Fruit fly (Drosophila melanogaster) whole organism, embryonic: Measurements from ENCODE around the gene Pop5.
A peak's percentile ranks its signal among the peaks of the same experiment; 100 is the strongest.

ENCODE experiments used
- Adf1 ChIP-seq: fragments of 200-800 bp; sonication (Bioruptor generic); IDR thresholded peaks from 2 replicates; pipeline ENCODE4 v1.3.6; 2022; ENCODE audit warnings: missing biosample characterization, missing genetic modification characterization
- Awh ChIP-seq: fragments of 200-800 bp; sonication (Bioruptor generic); IDR thresholded peaks from 2 replicates; pipeline ENCODE4, ENCODE4 v1.3.6; 2022; ENCODE audit warnings: missing biosample characterization, missing genetic modification characterization
- CG11695 ChIP-seq: fragments of 200-800 bp; sonication (Bioruptor generic); IDR thresholded peaks from 3 replicates; pipeline ENCODE4 v1.3.6; 2022; ENCODE audit warnings: missing biosample characterization, missing genetic modification characterization
- CG11723 ChIP-seq: fragments of 200-800 bp; sonication (Bioruptor generic); optimal IDR thresholded peaks from 2 replicates; lab custom pipeline; 2017; ENCODE audit warnings: missing biosample characterization, mild to moderate bottlenecking, missing genetic modification characterization
- CG12071 ChIP-seq: fragments of 200-800 bp; sonication (Bioruptor generic); optimal IDR thresholded peaks from 3 replicates; lab custom pipeline; 2018; ENCODE audit warnings: missing biosample characterization, mild to moderate bottlenecking, missing genetic modification characterization
- CG12155 ChIP-seq: fragments of 200-800 bp; sonication (Bioruptor generic); optimal IDR thresholded peaks from 3 replicates; lab custom pipeline; 2016; ENCODE audit warnings: missing biosample characterization, missing genetic modification characterization
- CG13287 ChIP-seq: fragments of 200-800 bp; sonication (Bioruptor generic); IDR thresholded peaks from 2 replicates; pipeline ENCODE4 v1.3.6; 2022; ENCODE audit warnings: missing biosample characterization, missing genetic modification characterization; ENCODE audit not compliant: partially characterized antibody
- CG13296 ChIP-seq: fragments of 200-800 bp; sonication (Bioruptor generic); optimal IDR thresholded peaks from 3 replicates; lab custom pipeline; 2018; ENCODE audit warnings: missing biosample characterization, mild to moderate bottlenecking, missing genetic modification characterization
- CG13775 ChIP-seq: fragments of 200-800 bp; sonication (Bioruptor generic); optimal IDR thresholded peaks from 3 replicates; lab custom pipeline; 2017; ENCODE audit warnings: missing biosample characterization, mild to moderate bottlenecking, missing genetic modification characterization
- CG13894 ChIP-seq: fragments of 200-800 bp; sonication (Bioruptor generic); optimal IDR thresholded peaks from 3 replicates; lab custom pipeline; 2018; ENCODE audit warnings: missing biosample characterization, mild to moderate bottlenecking, missing genetic modification characterization, moderate library complexity
- CG14667 ChIP-seq: fragments of 200-800 bp; sonication (Bioruptor generic); IDR thresholded peaks from 2 replicates; pipeline ENCODE4 v1.3.6; 2022; ENCODE audit warnings: missing biosample characterization, missing genetic modification characterization
- CG17328 ChIP-seq: fragments of 200-800 bp; sonication (Bioruptor generic); IDR thresholded peaks from 2 replicates; pipeline ENCODE4 v1.3.6; 2022; ENCODE audit warnings: missing biosample characterization, missing genetic modification characterization
- CG17612 ChIP-seq: fragments of 200-800 bp; sonication (Bioruptor generic); IDR thresholded peaks from 2 replicates; pipeline ENCODE4 v1.3.6; 2022; ENCODE audit warnings: missing biosample characterization, missing genetic modification characterization
- CG18011 ChIP-seq: fragments of 200-800 bp; sonication (Bioruptor generic); optimal IDR thresholded peaks from 2 replicates; lab custom pipeline; 2017; ENCODE audit warnings: missing biosample characterization, missing genetic modification characterization, mild to moderate bottlenecking, moderate library complexity, missing genotype
- CG2202 ChIP-seq: fragments of 200-800 bp; sonication (Bioruptor generic); optimal IDR thresholded peaks from 2 replicates; lab custom pipeline; 2018; ENCODE audit warnings: missing biosample characterization, mild to moderate bottlenecking, missing genetic modification characterization
- CG30403 ChIP-seq: fragments of 200-800 bp; sonication (Bioruptor generic); optimal IDR thresholded peaks from 3 replicates; lab custom pipeline; 2016; ENCODE audit warnings: missing biosample characterization, missing genetic modification characterization
- CG4328 ChIP-seq: fragments of 200-800 bp; sonication (Bioruptor generic); optimal IDR thresholded peaks from 3 replicates; lab custom pipeline; 2017; ENCODE audit warnings: missing biosample characterization, missing genetic modification reagents, missing genetic modification characterization
- CG4404 ChIP-seq: fragments of 200-800 bp; sonication (Bioruptor generic); IDR thresholded peaks from 2 replicates; pipeline ENCODE4 v1.3.6; 2022; ENCODE audit warnings: missing biosample characterization, missing genetic modification characterization
- CG6654 ChIP-seq: fragments of 200-800 bp; sonication (Bioruptor generic); optimal IDR thresholded peaks from 2 replicates; lab custom pipeline; 2017; ENCODE audit warnings: missing biosample characterization, mild to moderate bottlenecking, missing genetic modification characterization
- CHES-1-like ChIP-seq: fragments of 200-800 bp; sonication (Bioruptor generic); optimal IDR thresholded peaks from 2 replicates; lab custom pipeline; 2016; ENCODE audit warnings: missing biosample characterization, missing genetic modification characterization
- Dek ChIP-seq: fragments of 200-800 bp; sonication (Bioruptor generic); optimal IDR thresholded peaks from 3 replicates; lab custom pipeline; 2019; ENCODE audit warnings: missing biosample characterization, mild to moderate bottlenecking, missing genetic modification characterization, moderate library complexity
- Fer1 ChIP-seq: fragments of 200-800 bp; sonication (Bioruptor generic); optimal IDR thresholded peaks from 2 replicates; lab custom pipeline; 2017; ENCODE audit warnings: missing biosample characterization, mild to moderate bottlenecking, missing genetic modification characterization
- Fer3 ChIP-seq: fragments of 200-800 bp; sonication (Bioruptor generic); optimal IDR thresholded peaks from 2 replicates; lab custom pipeline; 2018; ENCODE audit warnings: missing biosample characterization, mild to moderate bottlenecking, missing genetic modification characterization, moderate library complexity
- Hr39 ChIP-seq: fragments of >200 bp; optimal IDR thresholded peaks from 2 replicates; lab custom pipeline; 2017
- Nf-YA ChIP-seq: fragments of 200-800 bp; sonication (Bioruptor generic); IDR thresholded peaks from 2 replicates; pipeline ENCODE4 v1.3.6; 2022; ENCODE audit warnings: missing biosample characterization, missing genetic modification characterization
- Pdp1 ChIP-seq, 2 experiments: fragments of 200-800 bp; sonication (Bioruptor generic); optimal IDR thresholded peaks; 3 replicates each; lab custom pipeline; 2016; ENCODE audit warnings: missing biosample characterization in 2 of 2, missing genetic modification characterization in 2 of 2, mild to moderate bottlenecking in 1 of 2, moderate library complexity in 1 of 2
- Scr ChIP-seq: fragments of 200-800 bp; sonication (Bioruptor generic); IDR thresholded peaks from 2 replicates; pipeline ENCODE4 v1.3.6; 2022; ENCODE audit warnings: missing biosample characterization, missing genetic modification characterization; ENCODE audit not compliant: partially characterized antibody
- Sry-β ChIP-seq: fragments of 200-800 bp; sonication (Bioruptor generic); optimal IDR thresholded peaks from 2 replicates; lab custom pipeline; 2018; ENCODE audit warnings: missing biosample characterization, mild to moderate bottlenecking, missing genetic modification characterization, moderate library complexity
- Taf1 ChIP-seq: fragments of 200-800 bp; sonication (Bioruptor generic); IDR thresholded peaks from 2 replicates; pipeline ENCODE4 v1.3.6; 2022; ENCODE audit warnings: missing biosample characterization, missing genetic modification characterization
- Usf ChIP-seq: fragments of 200-800 bp; sonication (Bioruptor generic); optimal IDR thresholded peaks from 2 replicates; lab custom pipeline; 2017; ENCODE audit warnings: missing genotype, missing biosample characterization, missing genetic modification characterization
- ato ChIP-seq: fragments of 200-800 bp; sonication (Bioruptor generic); IDR thresholded peaks from 2 replicates; pipeline ENCODE4 v1.3.6; 2022; ENCODE audit warnings: missing biosample characterization, missing genetic modification characterization; ENCODE audit not compliant: partially characterized antibody
- az2 ChIP-seq: fragments of 200-800 bp; sonication (Bioruptor generic); optimal IDR thresholded peaks from 3 replicates; lab custom pipeline; 2016; ENCODE audit warnings: missing biosample characterization, missing genetic modification characterization
- chif ChIP-seq, 2 experiments: fragments of 200-800 bp; sonication (Bioruptor generic); optimal IDR thresholded peaks; 3 replicates each; lab custom pipeline; 2016; ENCODE audit warnings: missing biosample characterization in 2 of 2, missing genetic modification characterization in 2 of 2
- crp ChIP-seq, 2 experiments: fragments of 200-800 bp; sonication (Bioruptor generic); optimal IDR thresholded peaks; 2 replicates in 1 of 2; 3 replicates in 1 of 2; lab custom pipeline; 2017; ENCODE audit warnings: missing biosample characterization in 2 of 2, missing genetic modification characterization in 2 of 2, mild to moderate bottlenecking in 1 of 2, moderate library complexity in 1 of 2
- cwo ChIP-seq: fragments of 200-800 bp; sonication (Bioruptor generic); optimal IDR thresholded peaks from 3 replicates; lab custom pipeline; 2017; ENCODE audit warnings: missing biosample characterization, missing genetic modification characterization, mild to moderate bottlenecking, moderate library complexity, missing genetic modification reagents
- dmrt99B ChIP-seq: fragments of 200-800 bp; sonication (Bioruptor generic); optimal IDR thresholded peaks from 2 replicates; lab custom pipeline; 2018; ENCODE audit warnings: missing biosample characterization, mild to moderate bottlenecking, missing genetic modification characterization, moderate library complexity
- ems ChIP-seq: fragments of 200-800 bp; sonication (Bioruptor generic); optimal IDR thresholded peaks from 3 replicates; lab custom pipeline; 2016; ENCODE audit warnings: missing biosample characterization, missing genetic modification characterization
- en ChIP-seq: fragments of 200-800 bp; sonication (Bioruptor generic); optimal IDR thresholded peaks from 2 replicates; lab custom pipeline; 2016; ENCODE audit warnings: missing biosample characterization, missing genetic modification characterization
- fd96Cb ChIP-seq: fragments of 200-800 bp; sonication (Bioruptor generic); optimal IDR thresholded peaks from 2 replicates; lab custom pipeline; 2018; ENCODE audit warnings: missing biosample characterization, mild to moderate bottlenecking, missing genetic modification characterization, moderate library complexity
- maf-S ChIP-seq: fragments of 200-800 bp; sonication (Bioruptor generic); optimal IDR thresholded peaks from 2 replicates; lab custom pipeline; 2016; ENCODE audit warnings: missing biosample characterization, missing genetic modification characterization
- mam ChIP-seq: fragments of 200-800 bp; sonication (Bioruptor generic); optimal IDR thresholded peaks from 3 replicates; lab custom pipeline; 2016; ENCODE audit warnings: missing biosample characterization, missing genetic modification characterization
- nau ChIP-seq: fragments of 200-800 bp; sonication (Bioruptor generic); optimal IDR thresholded peaks from 3 replicates; lab custom pipeline; 2017; ENCODE audit warnings: missing biosample characterization, mild to moderate bottlenecking, missing genetic modification characterization, missing genetic modification reagents
- nerfin-2 ChIP-seq: fragments of 200-800 bp; sonication (Bioruptor generic); IDR thresholded peaks from 2 replicates; pipeline ENCODE4 v1.3.6; 2022; ENCODE audit warnings: missing biosample characterization, missing genetic modification characterization; ENCODE audit not compliant: partially characterized antibody
- nmo ChIP-seq: fragments of 200-800 bp; sonication (Bioruptor generic); optimal IDR thresholded peaks from 2 replicates; lab custom pipeline; 2018; ENCODE audit warnings: missing biosample characterization, mild to moderate bottlenecking, missing genetic modification characterization, moderate library complexity
- psq ChIP-seq: fragments of 200-800 bp; sonication (Bioruptor generic); optimal IDR thresholded peaks from 2 replicates; lab custom pipeline; 2017; ENCODE audit warnings: missing biosample characterization, missing genetic modification characterization
- shn ChIP-seq: fragments of 200-800 bp; sonication (Bioruptor generic); optimal IDR thresholded peaks from 3 replicates; lab custom pipeline; 2016; ENCODE audit warnings: missing biosample characterization, missing genetic modification characterization
- slbo ChIP-seq: fragments of 200-800 bp; sonication (Bioruptor generic); IDR thresholded peaks from 2 replicates; pipeline ENCODE4 v1.3.6; 2022; ENCODE audit warnings: missing biosample characterization, missing genetic modification characterization
- sna ChIP-seq: fragments of 200-800 bp; sonication (Bioruptor generic); IDR thresholded peaks from 2 replicates; pipeline ENCODE4 v1.3.6; 2022; ENCODE audit warnings: missing biosample characterization, missing genetic modification characterization; ENCODE audit not compliant: partially characterized antibody
- vvl ChIP-seq: fragments of 200-800 bp; sonication (Bioruptor generic); IDR thresholded peaks from 2 replicates; pipeline ENCODE4 v1.3.6; 2022; ENCODE audit warnings: missing biosample characterization, missing genetic modification characterization
- zen2 ChIP-seq: fragments of 200-800 bp; sonication (Bioruptor generic); IDR thresholded peaks from 3 replicates; pipeline ENCODE4 v1.3.6; 2022; ENCODE audit warnings: missing biosample characterization, missing genetic modification characterization; ENCODE audit not compliant: partially characterized antibody
- zf30C ChIP-seq: fragments of 200-800 bp; sonication (Bioruptor generic); optimal IDR thresholded peaks from 3 replicates; lab custom pipeline; 2018; ENCODE audit warnings: missing biosample characterization, mild to moderate bottlenecking, missing genetic modification characterization

The Pop5 gene

DNA sequence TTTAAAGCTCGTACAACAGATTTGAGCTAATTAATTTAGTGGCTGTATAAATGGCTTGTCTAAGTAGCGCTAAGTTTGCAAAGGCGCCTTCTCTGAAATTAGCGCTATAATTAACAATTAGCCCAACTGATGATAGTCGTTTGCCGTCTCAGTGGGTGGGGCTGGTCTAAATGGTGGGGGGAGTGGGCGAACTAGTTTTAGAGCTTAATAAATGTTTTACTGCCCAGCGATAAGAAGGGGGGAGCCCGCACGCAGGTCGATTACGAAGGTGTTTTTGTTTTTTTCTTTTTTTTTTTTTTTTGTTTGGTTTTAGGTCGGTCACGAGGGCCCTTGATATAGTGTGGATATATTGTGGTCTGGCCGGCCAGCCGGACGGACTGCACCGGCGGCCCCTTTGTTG lies 43.8 kb downstream of the Pop5 start (continued):
- TF ChIP-seq mam (no peak), CG6654 (no peak), Awh (GFP tag; lab: Robert Waterston, UW) (no peak), Scr (GFP tag; lab: Robert Waterston, UW) (no peak), vvl (no peak), dmrt99B (tag; lab: Kevin White, UChicago) (no peak), Taf1 (GFP tag; lab: Robert Waterston, UW) (no peak), CG12071 (GFP tag; lab: Kevin White, UChicago) (peak; percentile 23), CG11723 (GFP tag; lab: Kevin White, UChicago) (no peak), CG17612 (GFP tag; lab: Robert Waterston, UW) (no peak), Fer3 (peak; percentile 4), CG2202 (no peak), nmo (GFP tag; lab: Kevin White, UChicago) (no peak), CHES-1-like (GFP tag; lab: Kevin White, UChicago) (no peak), Pdp1 (GFP tag; optimal IDR thresholded peaks at IDR 0.05; lab: Kevin White, UChicago) (peak in 1 of 2 experiments; percentile 35), ato (GFP tag; lab: Robert Waterston, UW) (no peak), ems (GFP tag; lab: Kevin White, UChicago) (no peak), CG13775 (no peak), zen2 (GFP tag; lab: Robert Waterston, UW) (no peak), psq (GFP tag; lab: Kevin White, UChicago) (no peak), Hr39 (lab: Kevin White, UChicago) (no peak), shn (GFP tag; lab: Kevin White, UChicago) (no peak), cwo (GFP tag; lab: Kevin White, UChicago) (peak; percentile 69), CG13287 (no peak), Adf1 (GFP tag; lab: Robert Waterston, UW) (no peak), Sry-β (no peak), chif (GFP tag; optimal IDR thresholded peaks at IDR 0.05; lab: Kevin White, UChicago) (no peak), Nf-YA (GFP tag; lab: Robert Waterston, UW) (no peak), CG11695 (GFP tag; lab: Robert Waterston, UW) (no peak), CG4328 (GFP tag; lab: Kevin White, UChicago) (no peak), maf-S (GFP tag; lab: Kevin White, UChicago) (no peak), fd96Cb (tag; lab: Kevin White, UChicago) (no peak), CG17328 (GFP tag; lab: Robert Waterston, UW) (no peak), CG18011 (no peak), CG4404 (GFP tag; lab: Robert Waterston, UW) (no peak), nerfin-2 (GFP tag; lab: Robert Waterston, UW) (no peak), sna (GFP tag; lab: Robert Waterston, UW) (no peak), Fer1 (peak; percentile 36), nau (no peak), Dek (tag; lab: Kevin White, UChicago) (no peak), CG14667 (no peak), slbo (GFP tag; lab: Robert Waterston, UW) (0 out of 2 replicates have a peak, but pooled peaks have one; percentile 31), az2 (GFP tag; lab: Kevin White, UChicago) (no peak), crp (GFP tag; optimal IDR thresholded peaks at IDR 0.05; lab: Kevin White, UChicago) (no peak), CG13894 (tag; lab: Kevin White, UChicago) (peak; percentile 77), Usf (GFP tag; lab: Kevin White, UChicago) (no peak), CG13296 (peak; percentile 23), CG12155 (no peak), en (GFP tag; lab: Kevin White, UChicago) (no peak), CG30403 (GFP tag; lab: Kevin White, UChicago) (no peak), zf30C (GFP tag; lab: Kevin White, UChicago) (no peak)
